Fruit fly (Drosophila melanogaster) whole organism, embryonic: ENCODE results near the gene CG6972.
A peak's percentile ranks its signal among the peaks of the same experiment; 100 is the strongest.

Experiments
- Atf-2 ChIP-seq: fragments of 200-800 bp; sonication (Bioruptor generic); optimal IDR thresholded peaks from 2 replicates; lab custom pipeline; 2016; ENCODE audit warnings: missing biosample characterization, missing genetic modification characterization
- CG10366 ChIP-seq: fragments of 200-800 bp; sonication (Bioruptor generic); IDR thresholded peaks from 2 replicates; pipeline ENCODE4 v1.3.6; 2022; ENCODE audit warnings: missing biosample characterization, missing genetic modification characterization
- CG10543 ChIP-seq: fragments of 200-800 bp; sonication (Bioruptor generic); optimal IDR thresholded peaks from 3 replicates; lab custom pipeline; 2017; ENCODE audit warnings: missing biosample characterization, mild to moderate bottlenecking, missing genetic modification characterization, moderate library complexity
- CG11093 ChIP-seq: fragments of 200-800 bp; sonication (Bioruptor generic); IDR thresholded peaks from 3 replicates; pipeline ENCODE4 v1.3.6; 2022; ENCODE audit warnings: missing biosample characterization, missing genetic modification characterization
- CG13287 ChIP-seq: fragments of 200-800 bp; sonication (Bioruptor generic); IDR thresholded peaks from 2 replicates; pipeline ENCODE4 v1.3.6; 2022; ENCODE audit warnings: missing biosample characterization, missing genetic modification characterization; ENCODE audit not compliant: partially characterized antibody
- CG13624 ChIP-seq: fragments of 200-800 bp; sonication (Bioruptor generic); optimal IDR thresholded peaks from 2 replicates; lab custom pipeline; 2016; ENCODE audit warnings: missing biosample characterization, missing genetic modification characterization
- CG14441 ChIP-seq: fragments of 200-800 bp; sonication (Bioruptor generic); IDR thresholded peaks from 2 replicates; pipeline ENCODE4 v1.3.6; 2022; ENCODE audit warnings: missing biosample characterization, missing genetic modification characterization
- CG15073 ChIP-seq: fragments of 200-800 bp; sonication (Bioruptor generic); optimal IDR thresholded peaks from 2 replicates; lab custom pipeline; 2016; ENCODE audit warnings: missing biosample characterization, missing genetic modification characterization
- CG1647 ChIP-seq: fragments of 200-800 bp; sonication (Bioruptor generic); optimal IDR thresholded peaks from 3 replicates; lab custom pipeline; 2016; ENCODE audit warnings: missing biosample characterization, missing genetic modification characterization
- CG17912 ChIP-seq: fragments of 200-800 bp; sonication (Bioruptor generic); optimal IDR thresholded peaks from 2 replicates; lab custom pipeline; 2018; ENCODE audit warnings: missing biosample characterization, mild to moderate bottlenecking, missing genetic modification characterization
- CG31224 ChIP-seq: fragments of 200-800 bp; sonication (Bioruptor generic); IDR thresholded peaks from 2 replicates; pipeline ENCODE4 v1.3.6; 2022; ENCODE audit warnings: missing biosample characterization, missing genetic modification characterization
- CG31441 ChIP-seq: fragments of 200-800 bp; sonication (Bioruptor generic); IDR thresholded peaks from 2 replicates; pipeline ENCODE4 v1.3.6; 2022; ENCODE audit warnings: missing biosample characterization, missing genetic modification characterization
- CG4707 ChIP-seq: fragments of 200-800 bp; sonication (Bioruptor generic); optimal IDR thresholded peaks from 2 replicates; lab custom pipeline; 2018; ENCODE audit warnings: missing biosample characterization, mild to moderate bottlenecking, missing genetic modification characterization, moderate library complexity
- CG6854 ChIP-seq: fragments of 200-800 bp; sonication (Bioruptor generic); optimal IDR thresholded peaks from 3 replicates; lab custom pipeline; 2017; ENCODE audit warnings: missing biosample characterization, mild to moderate bottlenecking, missing genetic modification characterization
- CG7357 ChIP-seq: fragments of 200-800 bp; sonication (Bioruptor generic); IDR thresholded peaks from 3 replicates; pipeline ENCODE4 v1.3.6; 2022; ENCODE audit warnings: missing biosample characterization, missing genetic modification characterization
- CG8089 ChIP-seq: fragments of 200-800 bp; sonication (Bioruptor generic); optimal IDR thresholded peaks from 3 replicates; lab custom pipeline; 2016; ENCODE audit warnings: missing biosample characterization, missing genetic modification characterization
- Camta ChIP-seq: fragments of 200-800 bp; sonication (Bioruptor generic); optimal IDR thresholded peaks from 2 replicates; lab custom pipeline; 2016; ENCODE audit warnings: missing biosample characterization, missing genetic modification characterization
- CrebB ChIP-seq: fragments of 200-800 bp; sonication (Bioruptor generic); optimal IDR thresholded peaks from 3 replicates; lab custom pipeline; 2018; ENCODE audit warnings: missing biosample characterization, mild to moderate bottlenecking, missing genetic modification characterization
- D19B ChIP-seq: fragments of 200-800 bp; sonication (Bioruptor generic); optimal IDR thresholded peaks from 2 replicates; lab custom pipeline; 2017; ENCODE audit warnings: missing biosample characterization, mild to moderate bottlenecking, missing genetic modification characterization
- Dfd ChIP-seq, 2 experiments: fragments of >200 bp; optimal IDR thresholded peaks; 2 replicates each; lab custom pipeline; 2017; ENCODE audit warnings: missing biosample characterization in 2 of 2, missing genetic modification characterization in 2 of 2
- H15 ChIP-seq: fragments of 200-800 bp; sonication (Bioruptor generic); IDR thresholded peaks from 3 replicates; pipeline ENCODE4 v1.3.6; 2022; ENCODE audit warnings: missing biosample characterization, missing genetic modification characterization
- H2.0 ChIP-seq: fragments of 200-800 bp; sonication (Bioruptor generic); IDR thresholded peaks from 2 replicates; pipeline ENCODE4 v1.3.6; 2022; ENCODE audit warnings: missing biosample characterization, missing genetic modification characterization
- HHEX ChIP-seq: fragments of 200-800 bp; sonication (Bioruptor generic); optimal IDR thresholded peaks from 3 replicates; lab custom pipeline; 2017; ENCODE audit warnings: missing biosample characterization, mild to moderate bottlenecking, missing genetic modification characterization, missing genetic modification reagents
- HLH4C ChIP-seq: fragments of 200-800 bp; sonication (Bioruptor generic); IDR thresholded peaks from 3 replicates; pipeline ENCODE4 v1.3.6; 2022; ENCODE audit warnings: missing biosample characterization, missing genetic modification characterization; ENCODE audit not compliant: partially characterized antibody
- HLH54F ChIP-seq: fragments of 200-800 bp; sonication (Bioruptor generic); optimal IDR thresholded peaks from 3 replicates; lab custom pipeline; 2016; ENCODE audit warnings: missing biosample characterization, missing genetic modification characterization
- Hr78 ChIP-seq, 2 experiments: fragments of 200-800 bp in 1 of 2; fragments of >200 bp in 1 of 2; sonication (Bioruptor generic) in 1 of 2; optimal IDR thresholded peaks; 2 replicates each; lab custom pipeline; 2017 to 2019; ENCODE audit warnings: missing biosample characterization in 2 of 2, missing genetic modification characterization in 2 of 2, mild to moderate bottlenecking in 1 of 2, moderate library complexity in 1 of 2
- Jarid2 ChIP-seq: fragments of 200-800 bp; sonication (Bioruptor generic); optimal IDR thresholded peaks from 3 replicates; lab custom pipeline; 2017; ENCODE audit warnings: mild to moderate bottlenecking, missing biosample characterization, missing genetic modification reagents, missing genetic modification characterization
- Optix ChIP-seq: fragments of 200-800 bp; sonication (Bioruptor generic); IDR thresholded peaks from 3 replicates; pipeline ENCODE4 v1.3.6; 2022; ENCODE audit warnings: missing biosample characterization, missing genetic modification characterization
- Poxn ChIP-seq: fragments of 200-800 bp; sonication (Bioruptor generic); IDR thresholded peaks from 2 replicates; pipeline ENCODE4 v1.3.6; 2022; ENCODE audit warnings: missing biosample characterization, missing genetic modification characterization
- YL-1 ChIP-seq: fragments of 200-800 bp; sonication (Bioruptor generic); optimal IDR thresholded peaks from 3 replicates; lab custom pipeline; 2017; ENCODE audit warnings: missing biosample characterization, mild to moderate bottlenecking, missing genetic modification characterization
- ab ChIP-seq: fragments of 200-800 bp; sonication (Bioruptor generic); optimal IDR thresholded peaks from 2 replicates; lab custom pipeline; 2016; ENCODE audit warnings: missing biosample characterization, missing genetic modification characterization
- ap ChIP-seq: fragments of 200-800 bp; sonication (Bioruptor generic); IDR thresholded peaks from 2 replicates; pipeline ENCODE4 v1.3.6; 2022; ENCODE audit warnings: missing biosample characterization, missing genetic modification characterization
- cato ChIP-seq: fragments of 200-800 bp; sonication (Bioruptor generic); optimal IDR thresholded peaks from 2 replicates; lab custom pipeline; 2016; ENCODE audit warnings: missing biosample characterization, missing genetic modification characterization, borderline replicate concordance
- disco-r ChIP-seq: fragments of 200-800 bp; sonication (Bioruptor generic); optimal IDR thresholded peaks from 2 replicates; lab custom pipeline; 2016; ENCODE audit warnings: missing biosample characterization, missing genetic modification characterization
- dmrt99B ChIP-seq: fragments of 200-800 bp; sonication (Bioruptor generic); optimal IDR thresholded peaks from 2 replicates; lab custom pipeline; 2018; ENCODE audit warnings: missing biosample characterization, mild to moderate bottlenecking, missing genetic modification characterization, moderate library complexity
- fru ChIP-seq: fragments of >200 bp; optimal IDR thresholded peaks from 2 replicates; lab custom pipeline; 2017
- gcm ChIP-seq: fragments of 200-800 bp; sonication (Bioruptor generic); optimal IDR thresholded peaks from 2 replicates; lab custom pipeline; 2019; ENCODE audit warnings: missing biosample characterization, mild to moderate bottlenecking, missing genetic modification characterization, moderate library complexity
- gsb-n ChIP-seq: fragments of 200-800 bp; sonication (Bioruptor generic); optimal IDR thresholded peaks from 3 replicates; lab custom pipeline; 2018; ENCODE audit warnings: missing biosample characterization, mild to moderate bottlenecking, missing genetic modification characterization
- lola ChIP-seq, 3 experiments: fragments of >200 bp in 2 of 3; fragments of 200-800 bp in 1 of 3; sonication (Bioruptor generic) in 1 of 3; optimal IDR thresholded peaks; 2 replicates each; lab custom pipeline; 2017 to 2019; ENCODE audit warnings: missing biosample characterization in 3 of 3, missing genetic modification characterization in 3 of 3, mild to moderate bottlenecking in 1 of 3, moderate library complexity in 1 of 3
- nau ChIP-seq: fragments of 200-800 bp; sonication (Bioruptor generic); optimal IDR thresholded peaks from 3 replicates; lab custom pipeline; 2017; ENCODE audit warnings: missing biosample characterization, mild to moderate bottlenecking, missing genetic modification characterization, missing genetic modification reagents
- phol ChIP-seq: fragments of 200-800 bp; sonication (Bioruptor generic); optimal IDR thresholded peaks from 3 replicates; lab custom pipeline; 2018; ENCODE audit warnings: missing biosample characterization, mild to moderate bottlenecking, missing genetic modification characterization, moderate library complexity
- pita ChIP-seq: fragments of 200-800 bp; sonication (Bioruptor generic); optimal IDR thresholded peaks from 2 replicates; lab custom pipeline; 2017; ENCODE audit warnings: missing biosample characterization, mild to moderate bottlenecking, missing genetic modification characterization
- sisA ChIP-seq: fragments of 200-800 bp; sonication (Bioruptor generic); IDR thresholded peaks from 2 replicates; pipeline ENCODE4 v1.3.6; 2022; ENCODE audit warnings: missing biosample characterization, missing genetic modification characterization
- sqz ChIP-seq: fragments of 200-800 bp; sonication (Bioruptor generic); optimal IDR thresholded peaks from 3 replicates; lab custom pipeline; 2018; ENCODE audit warnings: missing biosample characterization, mild to moderate bottlenecking, missing genetic modification characterization
- ssp ChIP-seq: fragments of 200-800 bp; sonication (Bioruptor generic); IDR thresholded peaks from 2 replicates; pipeline ENCODE4 v1.3.6; 2022; ENCODE audit warnings: missing biosample characterization, missing genetic modification characterization
- sug ChIP-seq: fragments of 200-800 bp; optimal IDR thresholded peaks from 2 replicates; lab custom pipeline; 2019; ENCODE audit warnings: missing biosample characterization, mild to moderate bottlenecking, missing genetic modification characterization, moderate library complexity
- tna ChIP-seq: fragments of 200-800 bp; sonication (Bioruptor generic); IDR thresholded peaks from 2 replicates; pipeline ENCODE4 v1.3.6; 2022; ENCODE audit warnings: missing biosample characterization, missing genetic modification characterization; ENCODE audit not compliant: partially characterized antibody
- tup ChIP-seq: fragments of 200-800 bp; sonication (Bioruptor generic); optimal IDR thresholded peaks from 2 replicates; lab custom pipeline; 2016; ENCODE audit warnings: missing biosample characterization, mild to moderate bottlenecking, missing genetic modification characterization, moderate library complexity
- wdn ChIP-seq: fragments of 200-800 bp; sonication (Bioruptor generic); IDR thresholded peaks from 2 replicates; pipeline ENCODE4 v1.3.6; 2022; ENCODE audit warnings: missing biosample characterization, missing genetic modification characterization

Gene CG6972

DNA sequence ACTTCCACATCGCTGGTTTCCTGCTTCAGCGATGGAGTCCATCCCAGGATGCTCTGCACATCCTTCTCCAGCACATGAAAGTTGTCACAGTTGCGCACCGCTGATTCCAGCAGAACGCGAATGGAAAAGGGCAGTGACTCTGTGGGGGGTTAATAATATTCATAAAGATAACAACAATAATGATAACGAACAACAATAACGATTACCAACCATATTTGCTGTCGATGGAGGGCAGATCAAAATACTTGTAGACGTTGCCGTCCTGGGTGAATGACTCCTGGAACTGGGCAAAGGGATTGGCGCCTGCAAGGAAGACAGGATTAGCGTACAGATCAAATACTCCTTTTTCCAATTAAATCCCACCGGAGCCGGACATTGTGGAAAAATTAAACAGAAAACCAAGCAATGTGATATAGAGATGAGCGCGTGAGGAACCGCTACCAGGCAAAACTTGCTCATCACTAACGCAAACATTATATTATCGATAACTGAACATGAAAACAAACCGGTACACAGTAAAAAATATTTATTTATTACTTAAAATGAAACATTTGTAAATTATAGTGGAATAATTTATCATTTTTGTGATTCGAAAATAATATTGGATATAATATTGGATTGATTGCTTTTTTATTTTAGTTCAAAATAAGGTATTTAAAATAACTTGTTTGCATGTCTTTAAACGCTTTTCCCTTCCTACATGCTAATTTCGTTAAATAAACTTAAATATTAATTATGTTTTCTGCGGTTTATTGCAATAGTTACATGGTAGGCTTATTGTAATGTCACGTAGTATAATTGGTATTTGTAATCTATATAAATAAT lies 22.6 kb downstream of the CG6972 start, which contains the start of gene Irp-1A (continued):
- TF ChIP-seq Atf-2: no peak
- no peak for TF ChIP-seq pita (GFP tag; lab: Kevin White, UChicago)
- TF ChIP-seq Hr78 (GFP tag; optimal IDR thresholded peaks at IDR 0.05; lab: Kevin White, UChicago): peak in 1 of 2 experiments; percentile 23
- TF ChIP-seq CG11093 (GFP tag; lab: Robert Waterston, UW): no peak
- peak; percentile 58 for TF ChIP-seq ap (GFP tag; lab: Robert Waterston, UW)
- peak; percentile 62 for TF ChIP-seq tna (GFP tag; lab: Robert Waterston, UW)
- TF ChIP-seq CG31441 (GFP tag; lab: Robert Waterston, UW): peak; percentile 87
- TF ChIP-seq CG14441 (GFP tag; lab: Robert Waterston, UW): peak; percentile 64
- peak; percentile 42 for TF ChIP-seq ssp (GFP tag; lab: Robert Waterston, UW)
- TF ChIP-seq HLH4C (GFP tag; lab: Robert Waterston, UW): peak; percentile 77
- TF ChIP-seq CG10543 (GFP tag; lab: Kevin White, UChicago): peak; percentile 42
- TF ChIP-seq CG31224: peak; percentile 53; the same call in 1 of the 2 replicates
- TF ChIP-seq H15 (GFP tag; lab: Robert Waterston, UW): peak; percentile 45; the same call in 1 of the 3 replicates
- TF ChIP-seq ab (GFP tag; lab: Kevin White, UChicago): no peak
- no peak for TF ChIP-seq Optix
- TF ChIP-seq CG8089 (GFP tag; lab: Kevin White, UChicago): no peak
- TF ChIP-seq CG7357 (GFP tag; lab: Robert Waterston, UW): no peak
- TF ChIP-seq YL-1 (GFP tag; lab: Kevin White, UChicago): peak; percentile 83
- peak; percentile 47 for TF ChIP-seq CG13624
- peak; percentile 89 for TF ChIP-seq CG13287 (GFP tag; lab: Robert Waterston, UW)
- no peak for TF ChIP-seq disco-r (GFP tag; lab: Kevin White, UChicago)
- TF ChIP-seq CG10366: peak; percentile 65
- no peak for TF ChIP-seq Jarid2 (GFP tag; lab: Kevin White, UChicago)
- peak; percentile 83 for TF ChIP-seq dmrt99B
- TF ChIP-seq sisA (GFP tag; lab: Robert Waterston, UW): peak; percentile 24; the same call in 1 of the 2 replicates
- TF ChIP-seq gsb-n (tag; lab: Kevin White, UChicago): peak; percentile 79
- TF ChIP-seq Dfd (GFP tag; optimal IDR thresholded peaks at IDR 0.05; lab: Kevin White, UChicago): no peak
- peak; percentile 11 for TF ChIP-seq nau (GFP tag; lab: Kevin White, UChicago)
- peak; percentile 22 for TF ChIP-seq Camta
- peak; percentile 84 for TF ChIP-seq gcm (GFP tag; lab: Kevin White, UChicago)
- TF ChIP-seq wdn (GFP tag; lab: Robert Waterston, UW): peak; percentile 74
- TF ChIP-seq lola (GFP tag; optimal IDR thresholded peaks at IDR 0.05; lab: Kevin White, UChicago): peak in 1 of 3 experiments; percentile 71
- TF ChIP-seq Poxn: no peak
- no peak for TF ChIP-seq cato (GFP tag; lab: Kevin White, UChicago)
- TF ChIP-seq D19B: peak; percentile 23
- peak; percentile 60 for TF ChIP-seq HHEX (GFP tag; lab: Kevin White, UChicago)
- peak; percentile 67 for TF ChIP-seq H2.0 (GFP tag; lab: Robert Waterston, UW)
- peak; percentile 10 for TF ChIP-seq CG1647 (GFP tag; lab: Kevin White, UChicago)
- peak; percentile 54 for TF ChIP-seq CrebB (tag; lab: Kevin White, UChicago)
- no peak for TF ChIP-seq tup (GFP tag; lab: Kevin White, UChicago)
- peak; percentile 22 for TF ChIP-seq HLH54F
- TF ChIP-seq sqz (GFP tag; lab: Kevin White, UChicago): peak; percentile 17
- peak; percentile 100 for TF ChIP-seq sug (tag; lab: Kevin White, UChicago)
- TF ChIP-seq CG4707 (GFP tag; lab: Kevin White, UChicago): no peak
- no peak for TF ChIP-seq fru
- peak; percentile 14 for TF ChIP-seq CG6854 (GFP tag; lab: Kevin White, UChicago)
- TF ChIP-seq phol: peak; percentile 81
- no peak for TF ChIP-seq CG17912
- no peak for TF ChIP-seq CG15073 (GFP tag; lab: Kevin White, UChicago)
